Worm (Caenorhabditis elegans): ENCODE data around the gene pudl-1.

DNA sequence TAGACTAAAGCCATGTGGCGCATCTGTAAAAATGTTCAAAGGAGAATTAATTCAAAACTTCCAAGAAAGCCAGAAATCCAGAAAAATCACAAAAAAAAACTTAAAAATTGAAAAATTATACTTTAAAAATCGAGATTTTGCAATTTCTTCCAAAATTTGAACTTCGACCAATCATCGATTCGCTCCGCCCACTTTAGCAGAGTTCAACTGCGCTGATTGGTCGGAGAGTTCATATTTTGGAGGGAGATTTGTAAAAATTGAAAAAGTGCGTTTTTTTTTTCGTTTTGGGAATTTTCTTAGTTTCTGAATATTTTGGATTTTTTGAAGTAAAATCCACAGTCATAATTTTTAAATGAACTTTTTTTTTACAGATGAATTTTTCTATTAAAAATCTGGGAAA is 38.8 kb upstream of the pudl-1 start:
- TF ChIP-seq egl-18 (GFP tag; IDR thresholded peaks at IDR 0.05) (no peak), bed-2 (GFP tag; IDR thresholded peaks at IDR 0.05) (no peak), efl-1 (GFP tag; optimal IDR thresholded peaks at IDR 0.05) (no peak), egrh-3 (GFP tag; IDR thresholded peaks at IDR 0.05) (no peak), aptf-2 (GFP tag; conservative IDR thresholded peaks at IDR 0.05) (no peak), hrde-1 (tag; optimal IDR thresholded peaks at IDR 0.05; ENCODE audit: borderline replicate concordance) (no peak), snpc-3.4 (tag; optimal IDR thresholded peaks at IDR 0.05) (no peak)
